Fruit fly (Drosophila melanogaster): ENCODE measurements around the gene lectin-37Db.

Gene lectin-37Db

dm6 chr2L:19444734-19445140 lies 25.9 kb downstream of the lectin-37Db start, which contains the start of gene Hs2st:
Gene Hs2st, minus strand, starts transcription at chr2L:19444750.
- no peak for TF ChIP-seq ttk (optimal IDR thresholded peaks at IDR 0.05)

- TF ChIP-seq Sin3A (optimal IDR thresholded peaks at IDR 0.05): no peak
- no peak for TF ChIP-seq ttk (optimal IDR thresholded peaks at IDR 0.05)
- TF ChIP-seq Myc (optimal IDR thresholded peaks at IDR 0.05): no peak
- no peak for TF ChIP-seq h (optimal IDR thresholded peaks at IDR 0.05)
These were observed 33.9 kb downstream of the lectin-37Db start for dm6 chr2L:19452535-19453317.

- TF ChIP-seq ttk (optimal IDR thresholded peaks at IDR 0.05): no peak
- no peak for TF ChIP-seq psq (optimal IDR thresholded peaks at IDR 0.05)
- TF ChIP-seq Sin3A (optimal IDR thresholded peaks at IDR 0.05): no peak
- TF ChIP-seq insv (optimal IDR thresholded peaks at IDR 0.05): no peak
- TF ChIP-seq Myc (optimal IDR thresholded peaks at IDR 0.05): no peak
- no peak for TF ChIP-seq h (optimal IDR thresholded peaks at IDR 0.05)
These were observed 34.5 kb downstream of the lectin-37Db start, which contains the start of gene Top2 for dm6 chr2L:19453381-19453780. Gene Top2, minus strand, starts transcription at chr2L:19453490.

dm6 chr2L:19454070-19454751 lies 35.3 kb downstream of the lectin-37Db start, which contains the start of gene CG10026:
Gene CG10026, plus strand, starts transcription at chr2L:19454256.
- no peak for TF ChIP-seq insv (optimal IDR thresholded peaks at IDR 0.05)
- no peak for TF ChIP-seq ttk (optimal IDR thresholded peaks at IDR 0.05)
- TF ChIP-seq h (optimal IDR thresholded peaks at IDR 0.05): no peak
- no peak for TF ChIP-seq Myc (optimal IDR thresholded peaks at IDR 0.05)
- no peak for TF ChIP-seq psq (optimal IDR thresholded peaks at IDR 0.05)
- no peak for TF ChIP-seq Sin3A (optimal IDR thresholded peaks at IDR 0.05)

dm6 chr2L:19455209-19455608 lies 36.3 kb downstream of the lectin-37Db start:
- TF ChIP-seq ttk (optimal IDR thresholded peaks at IDR 0.05) (no peak), h (optimal IDR thresholded peaks at IDR 0.05) (no peak), insv (optimal IDR thresholded peaks at IDR 0.05) (no peak), Myc (optimal IDR thresholded peaks at IDR 0.05) (no peak)

- TF ChIP-seq h (optimal IDR thresholded peaks at IDR 0.05): no peak
- TF ChIP-seq ttk (optimal IDR thresholded peaks at IDR 0.05): no peak
- TF ChIP-seq Myc (optimal IDR thresholded peaks at IDR 0.05): no peak
- no peak for TF ChIP-seq Sin3A (optimal IDR thresholded peaks at IDR 0.05)
- no peak for TF ChIP-seq insv (optimal IDR thresholded peaks at IDR 0.05)
- no peak for TF ChIP-seq psq (optimal IDR thresholded peaks at IDR 0.05)
These were observed 36.8 kb downstream of the lectin-37Db start for dm6 chr2L:19455723-19456122.

dm6 chr2L:19457890-19458580 lies 39.2 kb downstream of the lectin-37Db start:
- TF ChIP-seq insv (optimal IDR thresholded peaks at IDR 0.05) (no peak), psq (optimal IDR thresholded peaks at IDR 0.05) (no peak), h (optimal IDR thresholded peaks at IDR 0.05) (no peak), Sin3A (optimal IDR thresholded peaks at IDR 0.05) (no peak)

dm6 chr2L:19459404-19459803 lies 40.5 kb downstream of the lectin-37Db start:
- no peak for TF ChIP-seq psq (optimal IDR thresholded peaks at IDR 0.05)
- no peak for TF ChIP-seq Sin3A (optimal IDR thresholded peaks at IDR 0.05)
- no peak for TF ChIP-seq h (optimal IDR thresholded peaks at IDR 0.05)
- TF ChIP-seq insv (optimal IDR thresholded peaks at IDR 0.05): no peak
- no peak for TF ChIP-seq ttk (optimal IDR thresholded peaks at IDR 0.05)
- no peak for TF ChIP-seq Myc (optimal IDR thresholded peaks at IDR 0.05)

dm6 chr2L:19462898-19463297 lies 44.0 kb downstream of the lectin-37Db start:
- TF ChIP-seq Sin3A (optimal IDR thresholded peaks at IDR 0.05): no peak
- no peak for TF ChIP-seq psq (optimal IDR thresholded peaks at IDR 0.05)
- no peak for TF ChIP-seq ttk (optimal IDR thresholded peaks at IDR 0.05)
- no peak for TF ChIP-seq h (optimal IDR thresholded peaks at IDR 0.05)
- TF ChIP-seq Myc (optimal IDR thresholded peaks at IDR 0.05): no peak
- no peak for TF ChIP-seq insv (optimal IDR thresholded peaks at IDR 0.05)

- TF ChIP-seq h (optimal IDR thresholded peaks at IDR 0.05): no peak
- TF ChIP-seq Myc (optimal IDR thresholded peaks at IDR 0.05): no peak
- no peak for TF ChIP-seq Sin3A (optimal IDR thresholded peaks at IDR 0.05)
These were observed 44.5 kb downstream of the lectin-37Db start for dm6 chr2L:19463405-19463804.

- no peak for TF ChIP-seq Myc (optimal IDR thresholded peaks at IDR 0.05)
These were observed 45.0 kb downstream of the lectin-37Db start, which contains the start of gene tj for dm6 chr2L:19463824-19464317. Gene tj, plus strand, starts transcription at chr2L:19464267.

- TF ChIP-seq Sin3A (optimal IDR thresholded peaks at IDR 0.05) (no peak), psq (optimal IDR thresholded peaks at IDR 0.05) (no peak), Myc (optimal IDR thresholded peaks at IDR 0.05) (no peak)
These were observed 50.2 kb downstream of the lectin-37Db start for dm6 chr2L:19469090-19469489.

Data from Kc167 (cell line).